Worm (Caenorhabditis elegans) whole organism, L2 larva: ENCODE results near the gene mtss-1.

Source experiments
- F13H6.1 ChIP-seq: sonication (generic microtip); optimal IDR thresholded peaks from 2 replicates; lab custom pipeline; 2016; ENCODE audit warnings: missing genetic modification characterization, missing compliant biosample characterization
- R02D3.7 ChIP-seq: fragments of 150-350 bp; optimal IDR thresholded peaks from 2 replicates; lab custom pipeline; 2014; ENCODE audit warnings: missing biosample characterization, missing genetic modification characterization
- Y55F3AM.14 ChIP-seq: fragments of 200-800 bp; sonication (Bioruptor generic); optimal IDR thresholded peaks from 2 replicates; lab custom pipeline; 2018; ENCODE audit warnings: mild to moderate bottlenecking, missing genetic modification characterization, missing compliant biosample characterization
- ZK546.5 ChIP-seq: sonication (generic microtip); optimal IDR thresholded peaks from 2 replicates; lab custom pipeline; 2017; ENCODE audit warnings: missing biosample characterization, missing genetic modification characterization
- alr-1 ChIP-seq: fragments of 150-350 bp; optimal IDR thresholded peaks from 2 replicates; lab custom pipeline; 2014; ENCODE audit warnings: missing biosample characterization, missing genetic modification characterization
- ama-1 ChIP-seq: fragments of 150-350 bp; optimal IDR thresholded peaks from 2 replicates; lab custom pipeline; 2018; ENCODE audit warnings: inconsistent platforms
- blmp-1 ChIP-seq: sonication (generic microtip); optimal IDR thresholded peaks from 2 replicates; lab custom pipeline; 2017; ENCODE audit warnings: missing genetic modification characterization, mild to moderate bottlenecking, missing compliant biosample characterization, antibody characterized with exemption, moderate library complexity; ENCODE audit not compliant: insufficient read depth
- ceh-82 ChIP-seq: fragments of 150-350 bp; optimal IDR thresholded peaks from 2 replicates; lab custom pipeline; 2014; ENCODE audit warnings: missing biosample characterization, missing genetic modification characterization
- crh-2 ChIP-seq: sonication (generic microtip); optimal IDR thresholded peaks from 2 replicates; lab custom pipeline; 2017; ENCODE audit warnings: missing biosample characterization, missing genetic modification characterization
- dmd-4 ChIP-seq: sonication (generic microtip); optimal IDR thresholded peaks from 2 replicates; lab custom pipeline; 2017; ENCODE audit warnings: missing biosample characterization, missing genetic modification characterization
- egl-27 ChIP-seq: sonication (generic microtip); optimal IDR thresholded peaks from 3 replicates; lab custom pipeline; 2017; ENCODE audit warnings: missing biosample characterization, missing genetic modification reagents, missing genetic modification characterization
- fos-1 ChIP-seq: fragments of 150-350 bp; optimal IDR thresholded peaks from 2 replicates; lab custom pipeline; 2014; ENCODE audit warnings: missing biosample characterization, missing genetic modification characterization
- gmeb-1 ChIP-seq: fragments of 150-350 bp; optimal IDR thresholded peaks from 2 replicates; lab custom pipeline; 2014; ENCODE audit warnings: missing biosample characterization, missing genetic modification characterization
- lin-11 ChIP-seq: fragments of 150-350 bp; sonication (generic microtip); optimal IDR thresholded peaks from 2 replicates; lab custom pipeline; 2014; ENCODE audit warnings: missing biosample characterization, missing genetic modification characterization, inconsistent platforms, mixed read lengths
- lin-13 ChIP-seq: fragments of 150-350 bp; optimal IDR thresholded peaks from 2 replicates; lab custom pipeline; 2014; ENCODE audit warnings: missing biosample characterization, missing genetic modification reagents, missing genetic modification characterization
- lin-39 ChIP-seq: fragments of 150-350 bp; optimal IDR thresholded peaks from 2 replicates; lab custom pipeline; 2014; ENCODE audit warnings: missing biosample characterization, missing genetic modification reagents, missing genetic modification characterization
- lsy-2 ChIP-seq, 2 experiments: fragments of 150-350 bp in 1 of 2; sonication (generic microtip) in 1 of 2; optimal IDR thresholded peaks; 2 replicates each; lab custom pipeline; 2014 to 2017; ENCODE audit warnings: missing biosample characterization in 2 of 2, missing genetic modification characterization in 2 of 2
- mab-5 ChIP-seq: fragments of 150-350 bp; optimal IDR thresholded peaks from 2 replicates; lab custom pipeline; 2014; ENCODE audit warnings: missing biosample characterization, missing genetic modification characterization
- mbf-1 ChIP-seq: sonication (generic microtip); optimal IDR thresholded peaks from 2 replicates; lab custom pipeline; 2017; ENCODE audit warnings: missing biosample characterization, missing genetic modification characterization
- mdl-1 ChIP-seq, 2 experiments: fragments of 150-350 bp in 1 of 2; sonication (generic microtip) in 1 of 2; optimal IDR thresholded peaks; 2 replicates each; lab custom pipeline; 2017; ENCODE audit warnings: missing biosample characterization in 2 of 2, missing genetic modification characterization in 2 of 2
- nhr-10 ChIP-seq: sonication (generic microtip); optimal IDR thresholded peaks from 2 replicates; lab custom pipeline; 2017; ENCODE audit warnings: missing biosample characterization, missing genetic modification characterization
- nhr-12 ChIP-seq: fragments of 150-350 bp; optimal IDR thresholded peaks from 2 replicates; lab custom pipeline; 2014; ENCODE audit warnings: missing biosample characterization, missing genetic modification characterization
- nhr-129 ChIP-seq: fragments of 150-350 bp; optimal IDR thresholded peaks from 2 replicates; lab custom pipeline; 2014; ENCODE audit warnings: missing biosample characterization, missing genetic modification characterization
- nhr-21 ChIP-seq: fragments of 150-350 bp; optimal IDR thresholded peaks from 2 replicates; lab custom pipeline; 2014; ENCODE audit warnings: missing biosample characterization, missing genetic modification characterization
- nhr-23 ChIP-seq: fragments of 150-350 bp; optimal IDR thresholded peaks from 2 replicates; lab custom pipeline; 2014; ENCODE audit warnings: missing biosample characterization, missing genetic modification reagents, missing genetic modification characterization
- nhr-237 ChIP-seq: fragments of 150-350 bp; optimal IDR thresholded peaks from 2 replicates; lab custom pipeline; 2014; ENCODE audit warnings: missing biosample characterization, missing genetic modification characterization
- nhr-25 ChIP-seq: fragments of 150-350 bp; sonication (generic microtip); optimal IDR thresholded peaks from 3 replicates; lab custom pipeline; 2014; ENCODE audit warnings: missing biosample characterization, missing genetic modification characterization
- nhr-6 ChIP-seq: fragments of 150-350 bp; optimal IDR thresholded peaks from 2 replicates; lab custom pipeline; 2014; ENCODE audit warnings: missing biosample characterization, missing genetic modification characterization
- nhr-77 ChIP-seq: fragments of 150-350 bp; optimal IDR thresholded peaks from 2 replicates; lab custom pipeline; 2014; ENCODE audit warnings: missing biosample characterization, missing genetic modification characterization
- peb-1 ChIP-seq: fragments of 150-350 bp; optimal IDR thresholded peaks from 2 replicates; lab custom pipeline; 2014; ENCODE audit warnings: missing biosample characterization, missing genetic modification characterization
- sem-4 ChIP-seq: fragments of 150-350 bp; optimal IDR thresholded peaks from 2 replicates; lab custom pipeline; 2014; ENCODE audit warnings: missing biosample characterization, missing genetic modification reagents, missing genetic modification characterization
- skn-1 ChIP-seq: sonication (generic microtip); optimal IDR thresholded peaks from 2 replicates; lab custom pipeline; 2017; ENCODE audit warnings: missing biosample characterization, missing genetic modification characterization
- sma-3 ChIP-seq: sonication (generic microtip); optimal IDR thresholded peaks from 2 replicates; lab custom pipeline; 2016; ENCODE audit warnings: missing genetic modification reagents, missing genetic modification characterization, missing compliant biosample characterization
- sma-9 ChIP-seq, 2 experiments: fragments of 150-350 bp in 1 of 2; sonication (generic microtip) in 1 of 2; optimal IDR thresholded peaks; 2 replicates each; lab custom pipeline; 2014 to 2016; ENCODE audit warnings: missing genetic modification characterization in 2 of 2, mild to moderate bottlenecking in 1 of 2, missing biosample characterization in 1 of 2, missing compliant biosample characterization in 1 of 2, missing genetic modification reagents in 1 of 2, moderate library complexity in 1 of 2
- unc-39 ChIP-seq: fragments of 150-350 bp; optimal IDR thresholded peaks from 2 replicates; lab custom pipeline; 2014; ENCODE audit warnings: missing biosample characterization, missing genetic modification characterization
- unc-55 ChIP-seq: fragments of 150-350 bp; sonication (generic microtip); optimal IDR thresholded peaks from 3 replicates; lab custom pipeline; 2014; ENCODE audit warnings: missing biosample characterization, missing genetic modification reagents, missing genetic modification characterization
- unc-62 ChIP-seq: fragments of 150-350 bp; optimal IDR thresholded peaks from 2 replicates; lab custom pipeline; 2014; ENCODE audit warnings: missing biosample characterization, missing genetic modification reagents, missing genetic modification characterization
- ztf-4 ChIP-seq: fragments of 150-350 bp; optimal IDR thresholded peaks from 2 replicates; lab custom pipeline; 2014; ENCODE audit warnings: missing biosample characterization, missing genetic modification characterization

The mtss-1 gene

DNA sequence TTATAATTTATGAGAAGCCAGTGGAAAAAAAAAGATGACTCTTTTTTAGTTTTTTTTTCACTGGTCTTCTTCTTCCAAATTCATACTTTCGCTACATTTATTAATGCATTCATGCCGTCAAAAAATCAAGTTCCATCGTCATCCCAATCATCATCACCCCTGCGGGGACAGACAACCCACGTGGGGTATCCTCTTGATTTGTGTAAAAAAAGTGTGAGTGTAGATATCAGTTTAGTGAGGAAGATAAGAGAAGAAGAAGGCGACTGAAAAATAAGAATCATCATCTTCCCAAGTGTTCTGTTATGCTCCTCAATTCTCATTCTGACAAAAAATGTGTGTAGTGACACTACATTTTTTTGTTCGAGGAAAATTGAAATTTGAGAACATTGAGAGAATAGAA, 36.1 kb upstream of the mtss-1 start:
- TF ChIP-seq lsy-2 (tag; optimal IDR thresholded peaks at IDR 0.05; lab: Kevin White, UChicago) (peak in 1 of 2 experiments; percentile 18), sma-9 (GFP tag; optimal IDR thresholded peaks at IDR 0.05; lab: Kevin White, UChicago) (peak; percentile 73), sma-9 (tag; optimal IDR thresholded peaks at IDR 0.05; lab: Kevin White, UChicago) (no peak), mdl-1 (tag; optimal IDR thresholded peaks at IDR 0.05; lab: Kevin White, UChicago) (peak in 1 of 2 experiments; percentile 33), nhr-25 (tag; lab: Kevin White, UChicago) (peak; percentile 25), sma-3 (no peak), unc-39 (no peak), F13H6.1 (tag; lab: Kevin White, UChicago) (peak; percentile 2), ztf-4 (tag; lab: Kevin White, UChicago) (peak; percentile 54), blmp-1 (peak; percentile 28), ZK546.5 (tag; lab: Kevin White, UChicago) (no peak), nhr-77 (tag; lab: Kevin White, UChicago) (no peak)

DNA sequence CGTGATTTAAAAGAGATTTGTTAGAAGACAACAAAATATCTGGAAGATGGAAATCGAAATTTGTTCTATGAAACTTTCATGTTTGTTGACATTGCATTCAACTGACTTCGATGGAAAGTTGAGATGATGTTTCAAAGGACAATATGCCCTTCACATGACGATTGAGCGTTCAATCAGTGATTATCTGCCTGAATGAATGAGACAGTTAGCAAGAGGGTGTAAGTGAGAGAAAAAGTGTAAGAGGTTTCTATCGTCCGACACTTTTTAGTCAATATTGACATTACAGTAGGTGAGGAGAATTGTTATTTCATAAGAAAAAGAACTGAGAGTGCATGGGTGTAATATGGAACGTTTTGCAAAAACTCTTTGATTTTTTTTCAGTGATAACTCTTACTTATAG, 34.9 kb upstream of the mtss-1 start:
- TF ChIP-seq mab-5 (tag; lab: Kevin White, UChicago) (no peak), F13H6.1 (tag; lab: Kevin White, UChicago) (peak; percentile 5), nhr-129 (tag; lab: Kevin White, UChicago) (peak; percentile 75), nhr-6 (peak; percentile 38), fos-1 (tag; lab: Kevin White, UChicago) (peak; percentile 21), ceh-82 (no peak), nhr-237 (tag; lab: Kevin White, UChicago) (no peak), sma-9 (GFP tag; optimal IDR thresholded peaks at IDR 0.05; lab: Kevin White, UChicago) (peak; percentile 76), sma-9 (tag; optimal IDR thresholded peaks at IDR 0.05; lab: Kevin White, UChicago) (no peak), lsy-2 (tag; optimal IDR thresholded peaks at IDR 0.05; lab: Kevin White, UChicago) (peak in 1 of 2 experiments; percentile 15), crh-2 (tag; lab: Kevin White, UChicago) (peak; percentile 34), blmp-1 (peak; percentile 55)

DNA sequence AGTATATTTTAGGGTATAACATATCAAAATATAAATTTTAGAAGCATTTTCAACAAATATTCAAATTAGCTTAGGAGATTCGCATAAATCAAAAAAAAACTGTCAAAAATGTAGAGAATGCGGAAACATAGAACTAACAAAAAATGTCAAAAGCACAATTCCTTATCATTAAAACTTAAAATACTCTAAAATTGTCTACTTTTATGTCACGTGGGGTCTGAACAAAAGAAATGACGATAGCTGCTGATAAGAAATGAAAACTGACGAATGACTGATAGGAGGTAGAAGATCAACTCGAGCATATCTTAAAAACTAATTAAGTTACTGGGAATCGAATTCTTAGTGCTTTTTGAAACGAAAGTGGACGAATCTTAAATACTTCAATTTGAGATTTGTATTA, 34.4 kb upstream of the mtss-1 start:
- TF ChIP-seq mab-5 (tag; lab: Kevin White, UChicago) = no peak
- peak; percentile 57 for TF ChIP-seq gmeb-1 (tag; lab: Kevin White, UChicago)
- no peak for TF ChIP-seq unc-55 (GFP tag; lab: Kevin White, UChicago)
- TF ChIP-seq lin-39 (tag; lab: Kevin White, UChicago) = no peak
- no peak for TF ChIP-seq sem-4 (tag; lab: Kevin White, UChicago)
- no peak for TF ChIP-seq unc-62 (GFP tag; lab: Kevin White, UChicago)
- TF ChIP-seq crh-2 (tag; lab: Kevin White, UChicago) = peak; percentile 43
- TF ChIP-seq mbf-1 = no peak
- peak; percentile 61 for TF ChIP-seq fos-1 (tag; lab: Kevin White, UChicago)
- TF ChIP-seq lin-13 (GFP tag; lab: Kevin White, UChicago) = no peak
- no peak for TF ChIP-seq nhr-77 (tag; lab: Kevin White, UChicago)
- TF ChIP-seq F13H6.1 (tag; lab: Kevin White, UChicago) = no peak
- TF ChIP-seq lsy-2 (tag; optimal IDR thresholded peaks at IDR 0.05; lab: Kevin White, UChicago) = no peak
- no peak for TF ChIP-seq nhr-237 (tag; lab: Kevin White, UChicago)
- no peak for TF ChIP-seq ztf-4 (tag; lab: Kevin White, UChicago)
- no peak for TF ChIP-seq egl-27
- no peak for TF ChIP-seq sma-3
- TF ChIP-seq alr-1 (tag; lab: Kevin White, UChicago) = no peak
- no peak for TF ChIP-seq ceh-82
- TF ChIP-seq R02D3.7 (tag; lab: Kevin White, UChicago) = no peak
- no peak for TF ChIP-seq nhr-10 (tag; lab: Kevin White, UChicago)
- TF ChIP-seq peb-1 = no peak
- no peak for TF ChIP-seq blmp-1
- peak; percentile 34 to 56 for TF ChIP-seq mdl-1 (tag; optimal IDR thresholded peaks at IDR 0.05; lab: Kevin White, UChicago)
- TF ChIP-seq unc-39 = no peak
- no peak for TF ChIP-seq nhr-21 (tag; lab: Kevin White, UChicago)
- no peak for TF ChIP-seq dmd-4
- no peak for TF ChIP-seq nhr-12 (tag; lab: Kevin White, UChicago)
- peak; percentile 94 for TF ChIP-seq sma-9 (GFP tag; optimal IDR thresholded peaks at IDR 0.05; lab: Kevin White, UChicago)
- TF ChIP-seq sma-9 (tag; optimal IDR thresholded peaks at IDR 0.05; lab: Kevin White, UChicago) = no peak
- TF ChIP-seq ama-1 (lab: Kevin White, UChicago) = no peak
- TF ChIP-seq lin-11 = no peak
- TF ChIP-seq Y55F3AM.14 = no peak
- no peak for TF ChIP-seq nhr-23 (tag; lab: Kevin White, UChicago)
- TF ChIP-seq skn-1 (tag; lab: Kevin White, UChicago) = no peak
